Worm (Caenorhabditis elegans): ENCODE results near the gene C03E10.1.

The C03E10.1 gene

ce11 chrV:11321719-11322118 lies 30.7 kb downstream of the C03E10.1 start, which contains the start of gene F47G9.4:
F47G9.4 (minus strand) TSS chrV:11321816.
- no peak for TF ChIP-seq pha-4 (GFP tag; IDR thresholded peaks at IDR 0.05)
- TF ChIP-seq pha-4 (tag; optimal IDR thresholded peaks at IDR 0.05), result peak; percentile 74
- peak; percentile 25 for TF ChIP-seq hlh-11 (tag; optimal IDR thresholded peaks at IDR 0.05)
- no peak for TF ChIP-seq tra-1 (GFP tag; IDR thresholded peaks at IDR 0.05)
- no peak for TF ChIP-seq mep-1 (tag; optimal IDR thresholded peaks at IDR 0.05)
- TF ChIP-seq daf-16 (GFP tag; optimal IDR thresholded peaks at IDR 0.05), result no peak
- peak; percentile 18 for TF ChIP-seq daf-16 (tag; optimal IDR thresholded peaks at IDR 0.05)
- no peak for TF ChIP-seq lin-1 (GFP tag; IDR thresholded peaks at IDR 0.05)
- peak; percentile 48 for TF ChIP-seq nhr-28 (tag; optimal IDR thresholded peaks at IDR 0.05)

ce11 chrV:11323720-11324119 lies 32.7 kb downstream of the C03E10.1 start, which contains the start of gene str-141:
str-141 (minus strand) TSS chrV:11323820.
- TF ChIP-seq duxl-1 (tag; optimal IDR thresholded peaks at IDR 0.05; ENCODE audit: poor library complexity) (peak; percentile 4), F44E2.7 (GFP tag; IDR thresholded peaks at IDR 0.05) (no peak), unc-62 (GFP tag; optimal IDR thresholded peaks at IDR 0.05 in 1 of 2) (peak in 1 of 2 experiments; percentile 3), unc-62 (tag; optimal IDR thresholded peaks at IDR 0.05) (no peak), ama-1 (optimal IDR thresholded peaks at IDR 0.05) (peak; percentile 12)

- TF ChIP-seq set-16 (GFP tag; IDR thresholded peaks at IDR 0.05) (no peak), mdl-1 (tag; optimal IDR thresholded peaks at IDR 0.05) (peak in 1 of 2 experiments; percentile 3), T20F7.1 (GFP tag; optimal IDR thresholded peaks at IDR 0.05) (peak; percentile 50), mep-1 (tag; optimal IDR thresholded peaks at IDR 0.05) (no peak), Y48G9A.11 (GFP tag; IDR thresholded peaks at IDR 0.05) (no peak), madf-5 (GFP tag; IDR thresholded peaks at IDR 0.05) (no peak), unc-130 (GFP tag; optimal IDR thresholded peaks at IDR 0.05) (peak; percentile 43), nhr-28 (tag; optimal IDR thresholded peaks at IDR 0.05) (peak; percentile 43), ceh-32 (tag; optimal IDR thresholded peaks at IDR 0.05; ENCODE audit: poor library complexity) (no peak), pha-4 (GFP tag; IDR thresholded peaks at IDR 0.05) (0 out of 2 replicates have a peak, but pooled peaks have one; percentile 51), pha-4 (tag; optimal IDR thresholded peaks at IDR 0.05) (peak; percentile 18), nhr-42 (GFP tag; IDR thresholded peaks at IDR 0.05) (no peak), madf-9 (GFP tag; conservative IDR thresholded peaks at IDR 0.05) (no peak), daf-8 (GFP tag; IDR thresholded peaks at IDR 0.05) (no peak), snpc-1.2 (GFP tag; IDR thresholded peaks at IDR 0.05) (peak; percentile 62), egl-43 (GFP tag; IDR thresholded peaks at IDR 0.05) (peak; percentile 66; the same call in 1 of the 2 replicates), nhr-10 (tag; optimal IDR thresholded peaks at IDR 0.05) (no peak), T26A8.4 (GFP tag; IDR thresholded peaks at IDR 0.05) (peak; percentile 65; the same call in 1 of the 2 replicates), mes-2 (tag; optimal IDR thresholded peaks at IDR 0.05; ENCODE audit: poor library complexity, severe bottlenecking) (peak; percentile 84), tag-97 (GFP tag; IDR thresholded peaks at IDR 0.05) (no peak), rbr-2 (tag; optimal IDR thresholded peaks at IDR 0.05) (peak; percentile 50), mxl-3 (GFP tag; optimal IDR thresholded peaks at IDR 0.05) (peak; percentile 77), nhr-11 (tag; optimal IDR thresholded peaks at IDR 0.05) (no peak), tra-1 (GFP tag; IDR thresholded peaks at IDR 0.05) (0 out of 2 replicates have a peak, but pooled peaks have one; percentile 18), unc-39 (tag; optimal IDR thresholded peaks at IDR 0.05) (no peak), nhr-25 (tag; optimal IDR thresholded peaks at IDR 0.05; ENCODE audit: borderline replicate concordance, insufficient read depth) (no peak), lin-1 (GFP tag; IDR thresholded peaks at IDR 0.05) (no peak), attf-4 (tag; optimal IDR thresholded peaks at IDR 0.05) (no peak), ctbp-1 (GFP tag; IDR thresholded peaks at IDR 0.05) (0 out of 2 replicates have a peak, but pooled peaks have one; percentile 24), egl-27 (tag; optimal IDR thresholded peaks at IDR 0.05) (no peak), pqm-1 (tag; optimal IDR thresholded peaks at IDR 0.05) (no peak), hmg-1.1 (GFP tag; IDR thresholded peaks at IDR 0.05) (peak; percentile 76), nhr-76 (tag; optimal IDR thresholded peaks at IDR 0.05) (no peak), fos-1 (tag; optimal IDR thresholded peaks at IDR 0.05) (no peak), ZK337.2 (GFP tag; IDR thresholded peaks at IDR 0.05) (no peak), dve-1 (tag; optimal IDR thresholded peaks at IDR 0.05; ENCODE audit: insufficient read depth) (peak; percentile 56), gei-8 (GFP tag; optimal IDR thresholded peaks at IDR 0.05) (no peak), Y5F2A.4 (GFP tag; optimal IDR thresholded peaks at IDR 0.05) (no peak), dpl-1 (GFP tag; optimal IDR thresholded peaks at IDR 0.05) (peak; percentile 54)
Observed at ce11 chrV:11326914-11327367, 36.0 kb downstream of the C03E10.1 start, which contains the start of gene tmed-10. tmed-10 (minus strand) TSS chrV:11326964.

All from whole organism, L4 larva.